Worm (Caenorhabditis elegans) whole organism, L1 larva: ENCODE results near the gene mpz-3.

Experiments used
- Y116A8C.19 ChIP-seq: sonication (generic microtip); optimal IDR thresholded peaks from 2 replicates; lab custom pipeline; 2016; ENCODE audit warnings: missing compliant biosample characterization, missing genetic modification characterization, borderline replicate concordance
- alr-1 ChIP-seq: fragments of 200-800 bp; sonication (Bioruptor generic); optimal IDR thresholded peaks from 2 replicates; lab custom pipeline; 2018; ENCODE audit warnings: borderline replicate concordance, mild to moderate bottlenecking, missing genetic modification characterization, missing compliant biosample characterization
- aly-2 ChIP-seq: fragments of 150-350 bp; optimal IDR thresholded peaks from 2 replicates; lab custom pipeline; 2014; ENCODE audit warnings: missing biosample characterization, missing genetic modification characterization
- ama-1 ChIP-seq: fragments of 150-350 bp; optimal IDR thresholded peaks from 2 replicates; lab custom pipeline; 2014
- ceh-8 ChIP-seq: fragments of 200-800 bp; sonication (Bioruptor generic); optimal IDR thresholded peaks from 2 replicates; lab custom pipeline; 2018; ENCODE audit warnings: mild to moderate bottlenecking, missing genetic modification characterization, moderate library complexity, missing compliant biosample characterization
- ceh-88 ChIP-seq: fragments of 200-800 bp; sonication (Bioruptor generic); IDR thresholded peaks from 2 replicates; pipeline ENCODE4 v1.3.6; 2022; ENCODE audit warnings: missing genetic modification characterization, missing compliant biosample characterization
- ces-1 ChIP-seq: fragments of 150-350 bp; optimal IDR thresholded peaks from 2 replicates; lab custom pipeline; 2014; ENCODE audit warnings: missing biosample characterization, missing genetic modification reagents, missing genetic modification characterization
- efl-1 ChIP-seq, 4 experiments: fragments of 150-350 bp; optimal IDR thresholded peaks in 3 of 4; peaks in 1 of 4; 1 replicate in 1 of 4; 2 replicates in 3 of 4; lab custom pipeline; 2014; ENCODE audit warnings: missing biosample characterization in 2 of 4, missing genetic modification characterization in 2 of 4, missing genetic modification reagents in 2 of 4
- egl-13 ChIP-seq: sonication (generic microtip); optimal IDR thresholded peaks from 2 replicates; lab custom pipeline; 2016; ENCODE audit warnings: missing genotype, missing genetic modification reagents, missing genetic modification characterization, missing compliant biosample characterization
- elt-3 ChIP-seq, 6 experiments: fragments of 150-350 bp in 1 of 6; sonication (generic microtip); optimal IDR thresholded peaks; 2 replicates each; lab custom pipeline; 2017 to 2018; ENCODE audit warnings: missing biosample characterization in 6 of 6, missing genetic modification characterization in 6 of 6, inconsistent platforms in 1 of 6
- ets-5 ChIP-seq: fragments of 200-800 bp; sonication (Bioruptor generic); IDR thresholded peaks from 2 replicates; pipeline ENCODE4 v1.3.6; 2022; ENCODE audit warnings: missing genetic modification characterization, missing compliant biosample characterization
- fkh-10 ChIP-seq: sonication (generic microtip); optimal IDR thresholded peaks from 2 replicates; lab custom pipeline; 2017; ENCODE audit warnings: missing biosample characterization, missing genetic modification reagents, missing genetic modification characterization
- fkh-4 ChIP-seq: sonication (generic microtip); optimal IDR thresholded peaks from 2 replicates; lab custom pipeline; 2016; ENCODE audit warnings: missing compliant biosample characterization, missing genetic modification characterization, borderline replicate concordance
- fkh-8 ChIP-seq: sonication (generic microtip); optimal IDR thresholded peaks from 2 replicates; lab custom pipeline; 2016; ENCODE audit warnings: mild to moderate bottlenecking, missing genetic modification characterization, missing compliant biosample characterization
- jun-1 ChIP-seq: fragments of 150-350 bp; optimal IDR thresholded peaks from 2 replicates; lab custom pipeline; 2014; ENCODE audit warnings: missing biosample characterization, missing genetic modification reagents, missing genetic modification characterization
- lin-14 ChIP-seq: fragments of 200-800 bp; sonication (Bioruptor generic); optimal IDR thresholded peaks from 2 replicates; lab custom pipeline; 2018; ENCODE audit warnings: mild to moderate bottlenecking, missing genetic modification characterization, moderate library complexity, missing compliant biosample characterization
- lin-39 ChIP-seq: fragments of 150-350 bp; optimal IDR thresholded peaks from 2 replicates; lab custom pipeline; 2014; ENCODE audit warnings: missing biosample characterization, missing genetic modification reagents, missing genetic modification characterization
- lir-3 ChIP-seq: sonication (generic microtip); optimal IDR thresholded peaks from 2 replicates; lab custom pipeline; 2016; ENCODE audit warnings: mild to moderate bottlenecking, missing genetic modification characterization, moderate library complexity, missing compliant biosample characterization; ENCODE audit not compliant: poor library complexity
- mab-9 ChIP-seq: fragments of 200-800 bp; sonication (Bioruptor generic); IDR thresholded peaks from 2 replicates; pipeline ENCODE4 v1.3.6; 2022; ENCODE audit warnings: missing genetic modification reagents, missing genetic modification characterization, missing compliant biosample characterization
- mep-1 ChIP-seq: fragments of 150-350 bp; optimal IDR thresholded peaks from 2 replicates; lab custom pipeline; 2014; ENCODE audit warnings: missing biosample characterization, missing genetic modification characterization
- nhr-11 ChIP-seq: fragments of 150-350 bp; optimal IDR thresholded peaks from 2 replicates; lab custom pipeline; 2014; ENCODE audit warnings: missing biosample characterization, missing genetic modification characterization
- nhr-20 ChIP-seq: sonication (generic microtip); optimal IDR thresholded peaks from 2 replicates; lab custom pipeline; 2016; ENCODE audit warnings: mild to moderate bottlenecking, missing genetic modification characterization, missing compliant biosample characterization
- nhr-237 ChIP-seq: fragments of 150-350 bp; optimal IDR thresholded peaks from 2 replicates; lab custom pipeline; 2014; ENCODE audit warnings: missing biosample characterization, missing genetic modification characterization
- nhr-47 ChIP-seq: sonication (generic microtip); optimal IDR thresholded peaks from 2 replicates; lab custom pipeline; 2016; ENCODE audit warnings: mild to moderate bottlenecking, missing genetic modification characterization, moderate library complexity, missing compliant biosample characterization
- nhr-76 ChIP-seq: sonication (generic microtip); optimal IDR thresholded peaks from 2 replicates; lab custom pipeline; 2017; ENCODE audit warnings: missing biosample characterization, missing genetic modification characterization
- nhr-85 ChIP-seq: sonication (generic microtip); peaks from one replicate; lab custom pipeline; 2016; ENCODE audit warnings: missing genetic modification characterization, inconsistent platforms, missing compliant biosample characterization
- pag-3 ChIP-seq: sonication (generic microtip); optimal IDR thresholded peaks from 2 replicates; lab custom pipeline; 2017; ENCODE audit warnings: missing genetic modification characterization, mild to moderate bottlenecking, missing compliant biosample characterization, antibody characterized with exemption, borderline replicate concordance; ENCODE audit not compliant: insufficient read depth
- pax-3 ChIP-seq: fragments of 200-800 bp; sonication (Bioruptor generic); optimal IDR thresholded peaks from 2 replicates; lab custom pipeline; 2018; ENCODE audit warnings: mild to moderate bottlenecking, missing genetic modification characterization, moderate library complexity, missing compliant biosample characterization
- pqm-1 ChIP-seq: sonication (generic microtip); optimal IDR thresholded peaks from 3 replicates; lab custom pipeline; 2017; ENCODE audit warnings: missing biosample characterization, missing genetic modification characterization
- snu-23 ChIP-seq: sonication (generic microtip); optimal IDR thresholded peaks from 2 replicates; lab custom pipeline; 2016; ENCODE audit warnings: missing genetic modification characterization, missing compliant biosample characterization
- sox-4 ChIP-seq: sonication (generic microtip); optimal IDR thresholded peaks from 2 replicates; lab custom pipeline; 2016; ENCODE audit warnings: missing genetic modification characterization, missing compliant biosample characterization
- sup-37 ChIP-seq: fragments of 200-800 bp; sonication (Bioruptor generic); optimal IDR thresholded peaks from 2 replicates; lab custom pipeline; 2018; ENCODE audit warnings: mild to moderate bottlenecking, missing genetic modification characterization, missing compliant biosample characterization
- unc-30 ChIP-seq: sonication (generic microtip); optimal IDR thresholded peaks from 2 replicates; lab custom pipeline; 2017; ENCODE audit warnings: missing biosample characterization, missing genetic modification characterization
- unc-62 ChIP-seq: fragments of 150-350 bp; optimal IDR thresholded peaks from 2 replicates; lab custom pipeline; 2014; ENCODE audit warnings: missing biosample characterization, missing genetic modification reagents, missing genetic modification characterization
- vab-15 ChIP-seq: sonication (generic microtip); optimal IDR thresholded peaks from 2 replicates; lab custom pipeline; 2017; ENCODE audit warnings: missing genotype, mild to moderate bottlenecking, missing genetic modification characterization, missing compliant biosample characterization
- zag-1 ChIP-seq: fragments of 150-350 bp; optimal IDR thresholded peaks from 2 replicates; lab custom pipeline; 2014; ENCODE audit warnings: missing biosample characterization, missing genetic modification characterization
- zip-4 ChIP-seq: fragments of 200-800 bp; sonication (Bioruptor generic); optimal IDR thresholded peaks from 2 replicates; lab custom pipeline; 2018; ENCODE audit warnings: mild to moderate bottlenecking, missing genetic modification characterization, moderate library complexity, missing compliant biosample characterization
- ztf-11 ChIP-seq, 2 experiments: sonication (generic microtip); optimal IDR thresholded peaks; 2 replicates each; lab custom pipeline; 2016 to 2017; ENCODE audit warnings: missing genetic modification characterization in 2 of 2, missing biosample characterization in 1 of 2, missing compliant biosample characterization in 1 of 2
- ztf-4 ChIP-seq: fragments of 150-350 bp; optimal IDR thresholded peaks from 2 replicates; lab custom pipeline; 2014; ENCODE audit warnings: missing biosample characterization, missing genetic modification characterization

The mpz-3 gene

ce11 chrII:6535957-6536424 lies 29.2 kb downstream of the mpz-3 start, which contains the start of gene utp-20 (continued):
- TF ChIP-seq nhr-11 (tag; lab: Kevin White, UChicago) (no peak), ceh-88 (GFP tag; lab: Robert Waterston, UW) (no peak), ama-1 (lab: Kevin White, UChicago) (no peak), nhr-20 (peak; percentile 46), ceh-8 (GFP tag; lab: Kevin White, UChicago) (no peak), egl-13 (no peak), nhr-47 (tag; lab: Kevin White, UChicago) (no peak), elt-3 (tag; optimal IDR thresholded peaks at IDR 0.05; lab: Kevin White, UChicago) (peak in 1 of 6 experiments; percentile 35), nhr-76 (no peak), aly-2 (tag; lab: Kevin White, UChicago) (no peak), ztf-4 (tag; lab: Kevin White, UChicago) (no peak), jun-1 (no peak)

- no peak for TF ChIP-seq pag-3 (tag; lab: Kevin White, UChicago)
- TF ChIP-seq nhr-85 = peak; percentile 79
- peak; percentile 45 for TF ChIP-seq lin-14
- no peak for TF ChIP-seq sox-4 (tag; lab: Kevin White, UChicago)
These were observed 33.3 kb downstream of the mpz-3 start, which contains the start of gene abcx-1 for ce11 chrII:6531940-6532339. Gene abcx-1, plus strand, starts transcription at chrII:6532163.

DNA sequence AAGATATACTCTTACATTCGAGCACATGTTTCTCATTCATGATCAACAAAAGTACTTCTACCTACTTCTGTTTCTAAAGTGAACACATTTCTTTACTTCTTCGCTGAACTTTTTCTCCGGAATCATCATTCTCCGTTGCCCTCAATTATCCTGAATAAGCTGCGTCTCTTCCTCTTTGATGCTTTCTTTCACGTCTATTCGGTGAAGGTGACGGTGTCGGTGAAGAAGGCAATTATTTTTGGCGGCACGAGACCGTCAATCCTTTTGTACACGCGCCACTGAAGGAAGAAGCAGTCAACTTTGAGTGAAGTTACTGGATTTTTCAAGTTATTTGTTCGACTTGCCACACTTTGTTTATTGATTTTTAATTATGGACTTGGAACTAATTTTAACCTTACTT lies 33.7 kb downstream of the mpz-3 start, which contains the start of gene abch-1:
TSS of gene abch-1 (minus strand) at position 101 of the 400 bp plus-strand sequence.
- TF ChIP-seq snu-23 (GFP tag; lab: Kevin White, UChicago) = no peak
- no peak for TF ChIP-seq zag-1 (tag; lab: Kevin White, UChicago)
- no peak for TF ChIP-seq unc-62 (GFP tag; lab: Kevin White, UChicago)
- no peak for TF ChIP-seq zip-4
- TF ChIP-seq vab-15 (tag; lab: Kevin White, UChicago) = no peak
- no peak for TF ChIP-seq ets-5
- TF ChIP-seq alr-1 (tag; lab: Kevin White, UChicago) = no peak
- no peak for TF ChIP-seq pax-3 (tag; lab: Kevin White, UChicago)
- no peak for TF ChIP-seq ztf-11 (tag; optimal IDR thresholded peaks at IDR 0.05; lab: Kevin White, UChicago)
- TF ChIP-seq ces-1 = no peak
- TF ChIP-seq unc-30 (tag; lab: Kevin White, UChicago) = no peak
- TF ChIP-seq elt-3 (tag; optimal IDR thresholded peaks at IDR 0.05; lab: Kevin White, UChicago) = no peak
- no peak for TF ChIP-seq pqm-1 (tag; lab: Kevin White, UChicago)

DNA sequence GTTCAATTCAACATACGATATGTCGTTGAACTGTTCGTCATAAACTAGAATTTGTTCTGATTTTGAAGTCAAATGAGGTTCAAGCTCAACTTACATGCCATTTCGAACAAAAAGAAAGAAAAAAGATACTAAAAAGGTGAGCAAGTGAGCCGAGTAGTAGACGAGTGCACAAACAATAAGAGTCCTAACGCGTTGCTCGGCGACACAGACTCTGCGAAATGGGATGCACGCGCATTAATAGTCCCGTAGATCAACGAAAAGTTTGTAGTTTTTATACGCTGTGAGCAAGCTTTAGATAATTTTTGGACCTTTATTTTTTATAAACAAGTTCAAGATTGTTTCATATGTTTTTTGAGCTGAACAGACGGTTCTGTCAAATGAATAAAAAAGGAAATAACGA lies 36.6 kb downstream of the mpz-3 start, which contains the start of gene C56E6.4:
TSS of gene C56E6.4 (minus strand) at position 101 of the 400 bp plus-strand sequence.
- TF ChIP-seq fkh-8 (tag; lab: Kevin White, UChicago) = no peak
- TF ChIP-seq Y116A8C.19 (tag; lab: Kevin White, UChicago) = no peak
- TF ChIP-seq fkh-4 (tag; lab: Kevin White, UChicago) = no peak
- TF ChIP-seq mep-1 (tag; lab: Kevin White, UChicago) = no peak
- no peak for TF ChIP-seq lin-39
- no peak for TF ChIP-seq ama-1 (lab: Kevin White, UChicago)
- TF ChIP-seq egl-13 = no peak
- TF ChIP-seq mab-9 (GFP tag; lab: Robert Waterston, UW) = no peak
- no peak for TF ChIP-seq efl-1 (optimal IDR thresholded peaks at IDR 0.05; lab: Kevin White, UChicago)
- no peak for TF ChIP-seq efl-1 (GFP tag; optimal IDR thresholded peaks at IDR 0.05 in 1 of 2; lab: Kevin White, UChicago)
- no peak for TF ChIP-seq jun-1
- TF ChIP-seq sup-37 (GFP tag; lab: Kevin White, UChicago) = no peak
- TF ChIP-seq nhr-237 (tag; lab: Kevin White, UChicago) = no peak
- TF ChIP-seq nhr-85 = no peak
- no peak for TF ChIP-seq lir-3
- no peak for TF ChIP-seq fkh-10 (GFP tag; lab: Kevin White, UChicago)
